Fruit fly (Drosophila melanogaster) whole organism, embryonic: ENCODE data around the gene CG10337.
A peak's percentile ranks its signal among the peaks of the same experiment; 100 is the strongest.

Source experiments
- Adf1 ChIP-seq: fragments of 200-800 bp; sonication (Bioruptor generic); IDR thresholded peaks from 2 replicates; pipeline ENCODE4 v1.3.6; 2022; ENCODE audit warnings: missing biosample characterization, missing genetic modification characterization
- CG10431 ChIP-seq: fragments of 200-800 bp; sonication (Bioruptor generic); optimal IDR thresholded peaks from 3 replicates; lab custom pipeline; 2018; ENCODE audit warnings: missing biosample characterization, mild to moderate bottlenecking, missing genetic modification characterization
- CG1233 ChIP-seq: fragments of 200-800 bp; sonication (Bioruptor generic); optimal IDR thresholded peaks from 4 replicates; lab custom pipeline; 2018; ENCODE audit warnings: missing biosample characterization, mild to moderate bottlenecking, missing genetic modification characterization
- CG14667 ChIP-seq: fragments of 200-800 bp; sonication (Bioruptor generic); IDR thresholded peaks from 2 replicates; pipeline ENCODE4 v1.3.6; 2022; ENCODE audit warnings: missing biosample characterization, missing genetic modification characterization
- CG15011 ChIP-seq: fragments of 200-800 bp; sonication (Bioruptor generic); optimal IDR thresholded peaks from 3 replicates; lab custom pipeline; 2018; ENCODE audit warnings: missing biosample characterization, mild to moderate bottlenecking, missing genetic modification characterization
- CG31441 ChIP-seq: fragments of 200-800 bp; sonication (Bioruptor generic); IDR thresholded peaks from 2 replicates; pipeline ENCODE4 v1.3.6; 2022; ENCODE audit warnings: missing biosample characterization, missing genetic modification characterization
- CG32767 ChIP-seq: fragments of 200-800 bp; sonication (Bioruptor generic); IDR thresholded peaks from 2 replicates; pipeline ENCODE4 v1.3.6; 2022; ENCODE audit warnings: missing biosample characterization, missing genetic modification characterization
- CG33213 ChIP-seq: fragments of 200-800 bp; sonication (Bioruptor generic); optimal IDR thresholded peaks from 3 replicates; lab custom pipeline; 2016; ENCODE audit warnings: missing biosample characterization, missing genetic modification characterization
- CG4360 ChIP-seq: fragments of 200-800 bp; sonication (Bioruptor generic); IDR thresholded peaks from 2 replicates; pipeline ENCODE4 v1.3.6; 2022; ENCODE audit warnings: missing biosample characterization, missing genetic modification characterization
- CG6683 ChIP-seq: fragments of 200-800 bp; sonication (Bioruptor generic); optimal IDR thresholded peaks from 2 replicates; lab custom pipeline; 2017; ENCODE audit warnings: missing biosample characterization, mild to moderate bottlenecking, missing genetic modification characterization, missing genetic modification reagents
- CG7357 ChIP-seq: fragments of 200-800 bp; sonication (Bioruptor generic); IDR thresholded peaks from 3 replicates; pipeline ENCODE4 v1.3.6; 2022; ENCODE audit warnings: missing biosample characterization, missing genetic modification characterization
- CG7928 ChIP-seq: fragments of 200-800 bp; sonication (Bioruptor generic); optimal IDR thresholded peaks from 2 replicates; lab custom pipeline; 2017; ENCODE audit warnings: missing biosample characterization, mild to moderate bottlenecking, missing genetic modification characterization
- CG7987 ChIP-seq: fragments of 200-800 bp; sonication (Bioruptor generic); optimal IDR thresholded peaks from 2 replicates; lab custom pipeline; 2018; ENCODE audit warnings: missing biosample characterization, mild to moderate bottlenecking, missing genetic modification characterization, moderate library complexity
- CG8281 ChIP-seq: fragments of 200-800 bp; sonication (Bioruptor generic); optimal IDR thresholded peaks from 2 replicates; lab custom pipeline; 2018; ENCODE audit warnings: missing biosample characterization, mild to moderate bottlenecking, missing genetic modification characterization, moderate library complexity
- CG8290 ChIP-seq, 3 experiments: fragments of 200-800 bp; sonication (Bioruptor generic); optimal IDR thresholded peaks; 2 replicates each; lab custom pipeline; 2016 to 2019; ENCODE audit warnings: missing biosample characterization in 3 of 3, missing genetic modification characterization in 3 of 3, mild to moderate bottlenecking in 2 of 3, moderate library complexity in 1 of 3
- CG8478 ChIP-seq: fragments of >200 bp; optimal IDR thresholded peaks from 2 replicates; lab custom pipeline; 2018
- CG9876 ChIP-seq: fragments of 200-800 bp; sonication (Bioruptor generic); optimal IDR thresholded peaks from 2 replicates; lab custom pipeline; 2016; ENCODE audit warnings: missing biosample characterization, missing genetic modification characterization
- Chrac-16 ChIP-seq: fragments of 200-800 bp; sonication (Bioruptor generic); optimal IDR thresholded peaks from 3 replicates; lab custom pipeline; 2016; ENCODE audit warnings: missing biosample characterization, missing genetic modification characterization
- D ChIP-seq, 2 experiments: fragments of 200-800 bp in 1 of 2; fragments of >200 bp in 1 of 2; sonication (Bioruptor generic) in 1 of 2; optimal IDR thresholded peaks; 2 replicates in 1 of 2; 3 replicates in 1 of 2; lab custom pipeline; 2017; ENCODE audit warnings: mild to moderate bottlenecking in 1 of 2, missing biosample characterization in 1 of 2, missing genetic modification characterization in 1 of 2, missing genetic modification reagents in 1 of 2
- HLH54F ChIP-seq: fragments of 200-800 bp; sonication (Bioruptor generic); optimal IDR thresholded peaks from 3 replicates; lab custom pipeline; 2016; ENCODE audit warnings: missing biosample characterization, missing genetic modification characterization
- Hey ChIP-seq: fragments of 200-800 bp; sonication (Bioruptor generic); optimal IDR thresholded peaks from 3 replicates; lab custom pipeline; 2018; ENCODE audit warnings: missing biosample characterization, mild to moderate bottlenecking, missing genetic modification characterization
- MBD-R2 ChIP-seq: fragments of 200-800 bp; sonication (Bioruptor generic); IDR thresholded peaks from 2 replicates; pipeline ENCODE4 v1.3.6; 2022; ENCODE audit warnings: missing biosample characterization, missing genetic modification characterization
- Nf-YA ChIP-seq: fragments of 200-800 bp; sonication (Bioruptor generic); IDR thresholded peaks from 2 replicates; pipeline ENCODE4 v1.3.6; 2022; ENCODE audit warnings: missing biosample characterization, missing genetic modification characterization
- Six4 ChIP-seq: fragments of 200-800 bp; sonication (Bioruptor generic); optimal IDR thresholded peaks from 2 replicates; lab custom pipeline; 2016; ENCODE audit warnings: missing biosample characterization, missing genetic modification characterization
- Xbp1 ChIP-seq: fragments of 200-800 bp; sonication (Bioruptor generic); optimal IDR thresholded peaks from 3 replicates; lab custom pipeline; 2016; ENCODE audit warnings: missing biosample characterization, mild to moderate bottlenecking, missing genetic modification characterization
- abd-A ChIP-seq: fragments of 200-800 bp; sonication (Bioruptor generic); optimal IDR thresholded peaks from 3 replicates; lab custom pipeline; 2019; ENCODE audit warnings: missing biosample characterization, mild to moderate bottlenecking, missing genetic modification characterization, moderate library complexity
- bbx ChIP-seq: fragments of 200-800 bp; sonication (Bioruptor generic); IDR thresholded peaks from 2 replicates; pipeline ENCODE4 v1.3.6; 2022; ENCODE audit warnings: missing biosample characterization, missing genetic modification characterization; ENCODE audit not compliant: partially characterized antibody
- bigmax ChIP-seq: fragments of 200-800 bp; sonication (Bioruptor generic); optimal IDR thresholded peaks from 2 replicates; lab custom pipeline; 2018; ENCODE audit warnings: missing biosample characterization, mild to moderate bottlenecking, missing genetic modification characterization
- da ChIP-seq: fragments of 200-800 bp; sonication (Bioruptor generic); optimal IDR thresholded peaks from 2 replicates; lab custom pipeline; 2016; ENCODE audit warnings: missing biosample characterization, missing genetic modification characterization
- ems ChIP-seq: fragments of 200-800 bp; sonication (Bioruptor generic); optimal IDR thresholded peaks from 3 replicates; lab custom pipeline; 2016; ENCODE audit warnings: missing biosample characterization, missing genetic modification characterization
- fd64A ChIP-seq: fragments of 200-800 bp; sonication (Bioruptor generic); optimal IDR thresholded peaks from 3 replicates; lab custom pipeline; 2018; ENCODE audit warnings: missing biosample characterization, mild to moderate bottlenecking, missing genetic modification characterization
- ftz-f1 ChIP-seq: fragments of 200-800 bp; sonication (Bioruptor generic); optimal IDR thresholded peaks from 2 replicates; lab custom pipeline; 2016; ENCODE audit warnings: missing biosample characterization, missing genetic modification characterization
- grn ChIP-seq: fragments of 200-800 bp; sonication (Bioruptor generic); optimal IDR thresholded peaks from 3 replicates; lab custom pipeline; 2017; ENCODE audit warnings: missing biosample characterization, missing genetic modification characterization
- kni ChIP-seq: fragments of 200-800 bp; sonication (Bioruptor generic); optimal IDR thresholded peaks from 3 replicates; lab custom pipeline; 2017; ENCODE audit warnings: mild to moderate bottlenecking, missing biosample characterization, missing genetic modification reagents, missing genetic modification characterization
- knrl ChIP-seq: fragments of 200-800 bp; sonication (Bioruptor generic); IDR thresholded peaks from 3 replicates; pipeline ENCODE4 v1.3.6; 2022; ENCODE audit warnings: missing biosample characterization, missing genetic modification characterization; ENCODE audit not compliant: partially characterized antibody
- lov ChIP-seq, 2 experiments: fragments of 200-800 bp in 1 of 2; fragments of >200 bp in 1 of 2; sonication (Bioruptor generic) in 1 of 2; IDR thresholded peaks in 1 of 2; optimal IDR thresholded peaks in 1 of 2; 2 replicates in 1 of 2; 3 replicates in 1 of 2; pipeline versions ENCODE4 v1.3.6 to Lab custom; 2017 to 2022; ENCODE audit warnings: missing biosample characterization in 1 of 2, missing genetic modification characterization in 1 of 2
- luna ChIP-seq: fragments of 200-800 bp; sonication (Bioruptor generic); optimal IDR thresholded peaks from 2 replicates; lab custom pipeline; 2016; ENCODE audit warnings: missing biosample characterization, missing genetic modification characterization
- nerfin-1 ChIP-seq: fragments of 200-800 bp; sonication (Bioruptor generic); optimal IDR thresholded peaks from 3 replicates; lab custom pipeline; 2019; ENCODE audit warnings: missing biosample characterization, mild to moderate bottlenecking, missing genetic modification characterization, moderate library complexity
- nmo ChIP-seq: fragments of 200-800 bp; sonication (Bioruptor generic); optimal IDR thresholded peaks from 2 replicates; lab custom pipeline; 2018; ENCODE audit warnings: missing biosample characterization, mild to moderate bottlenecking, missing genetic modification characterization, moderate library complexity
- oc ChIP-seq: fragments of 200-800 bp; sonication (Bioruptor generic); optimal IDR thresholded peaks from 2 replicates; lab custom pipeline; 2018; ENCODE audit warnings: missing biosample characterization, mild to moderate bottlenecking, missing genetic modification characterization, moderate library complexity
- phol ChIP-seq: fragments of 200-800 bp; sonication (Bioruptor generic); optimal IDR thresholded peaks from 3 replicates; lab custom pipeline; 2018; ENCODE audit warnings: missing biosample characterization, mild to moderate bottlenecking, missing genetic modification characterization, moderate library complexity
- pros ChIP-seq: fragments of 200-800 bp; sonication (Bioruptor generic); optimal IDR thresholded peaks from 3 replicates; lab custom pipeline; 2019; ENCODE audit warnings: missing biosample characterization, mild to moderate bottlenecking, missing genetic modification characterization, moderate library complexity
- scrt ChIP-seq: fragments of 200-800 bp; sonication (Bioruptor generic); optimal IDR thresholded peaks from 2 replicates; lab custom pipeline; 2018; ENCODE audit warnings: missing biosample characterization, mild to moderate bottlenecking, missing genetic modification characterization, moderate library complexity
- sd ChIP-seq: fragments of 200-800 bp; sonication (Bioruptor generic); optimal IDR thresholded peaks from 3 replicates; lab custom pipeline; 2018; ENCODE audit warnings: missing biosample characterization, mild to moderate bottlenecking, missing genetic modification characterization, moderate library complexity
- vfl ChIP-seq: fragments of 200-800 bp; sonication (Bioruptor generic); optimal IDR thresholded peaks from 2 replicates; lab custom pipeline; 2016; ENCODE audit warnings: missing biosample characterization, missing genetic modification characterization
- vvl ChIP-seq: fragments of 200-800 bp; sonication (Bioruptor generic); IDR thresholded peaks from 2 replicates; pipeline ENCODE4 v1.3.6; 2022; ENCODE audit warnings: missing biosample characterization, missing genetic modification characterization

CG10337 gene

dm6 chr2L:19542268-19542773, 4.4 kb downstream of the CG10337 start (continued):
- TF ChIP-seq CG14667 (GFP tag; lab: Robert Waterston, UW) (no peak), D (optimal IDR thresholded peaks at IDR 0.05; lab: Kevin White, UChicago) (no peak), D (GFP tag; optimal IDR thresholded peaks at IDR 0.05; lab: Kevin White, UChicago) (no peak), bbx (GFP tag; lab: Robert Waterston, UW) (peak; percentile 88), CG33213 (GFP tag; lab: Kevin White, UChicago) (peak; percentile 19), scrt (GFP tag; lab: Kevin White, UChicago) (peak; percentile 37), vvl (GFP tag; lab: Robert Waterston, UW) (peak; percentile 22; the same call in 1 of the 2 replicates), CG32767 (GFP tag; lab: Robert Waterston, UW) (0 out of 2 replicates have a peak, but pooled peaks have one; percentile 15), fd64A (GFP tag; lab: Kevin White, UChicago) (no peak), CG7928 (GFP tag; lab: Kevin White, UChicago) (no peak), ems (GFP tag; lab: Kevin White, UChicago) (no peak), ftz-f1 (GFP tag; lab: Kevin White, UChicago) (no peak), nerfin-1 (tag; lab: Kevin White, UChicago) (peak; percentile 63), oc (tag; lab: Kevin White, UChicago) (peak; percentile 71), bigmax (GFP tag; lab: Kevin White, UChicago) (no peak), CG8478 (no peak), nmo (GFP tag; lab: Kevin White, UChicago) (peak; percentile 19), MBD-R2 (peak; percentile 71), vfl (GFP tag; lab: Kevin White, UChicago) (no peak), CG31441 (GFP tag; lab: Robert Waterston, UW) (peak; percentile 62), CG8290 (GFP tag; optimal IDR thresholded peaks at IDR 0.05; lab: Kevin White, UChicago) (no peak), CG8290 (tag; optimal IDR thresholded peaks at IDR 0.05; lab: Kevin White, UChicago) (peak in 1 of 2 experiments; percentile 48), CG1233 (GFP tag; lab: Kevin White, UChicago) (no peak)

- TF ChIP-seq Hey (tag; lab: Kevin White, UChicago) = no peak
- no peak for TF ChIP-seq CG6683 (GFP tag; lab: Kevin White, UChicago)
- TF ChIP-seq Nf-YA = no peak
- no peak for TF ChIP-seq abd-A (tag; lab: Kevin White, UChicago)
- no peak for TF ChIP-seq HLH54F (GFP tag; lab: Kevin White, UChicago)
- TF ChIP-seq phol (tag; lab: Kevin White, UChicago) = no peak
- no peak for TF ChIP-seq CG15011 (GFP tag; lab: Kevin White, UChicago)
- no peak for TF ChIP-seq knrl (GFP tag; lab: Robert Waterston, UW)
- no peak for TF ChIP-seq kni (GFP tag; lab: Kevin White, UChicago)
- no peak for TF ChIP-seq bigmax (GFP tag; lab: Kevin White, UChicago)
- TF ChIP-seq CG8281 (tag; lab: Kevin White, UChicago) = no peak
- no peak for TF ChIP-seq CG4360 (GFP tag; lab: Robert Waterston, UW)
- TF ChIP-seq Chrac-16 (GFP tag; lab: Kevin White, UChicago) = no peak
- TF ChIP-seq pros (GFP tag; lab: Kevin White, UChicago) = no peak
These were observed 6.5 kb downstream of the CG10337 start, which contains the start of gene CG13081 for dm6 chr2L:19540307-19540706. CG13081 (plus strand) TSS chr2L:19540607.

- TF ChIP-seq Six4 = peak; percentile 23
- TF ChIP-seq sd = no peak
- no peak for TF ChIP-seq lov (optimal IDR thresholded peaks at IDR 0.05; lab: Kevin White, UChicago)
- TF ChIP-seq lov (GFP tag; IDR thresholded peaks at IDR 0.05; lab: Robert Waterston, UW) = no peak
- peak; percentile 31 for TF ChIP-seq Xbp1 (GFP tag; lab: Kevin White, UChicago)
- TF ChIP-seq Adf1 = no peak
- TF ChIP-seq CG10431 (GFP tag; lab: Kevin White, UChicago) = peak; percentile 70
- TF ChIP-seq luna = no peak
- no peak for TF ChIP-seq CG7987 (GFP tag; lab: Kevin White, UChicago)
- TF ChIP-seq grn = no peak
- TF ChIP-seq CG9876 (GFP tag; lab: Kevin White, UChicago) = no peak
- TF ChIP-seq CG33213 (GFP tag; lab: Kevin White, UChicago) = no peak
- TF ChIP-seq CG7357 (GFP tag; lab: Robert Waterston, UW) = no peak
- TF ChIP-seq da (GFP tag; lab: Kevin White, UChicago) = no peak
These were observed 8.8 kb downstream of the CG10337 start, which contains the start of gene CG13082 for dm6 chr2L:19537779-19538456. CG13082 (plus strand) TSS chr2L:19538425.
